Fruit fly (Drosophila melanogaster) whole organism, prepupa: ENCODE measurements around the gene Rel.

Experiments used
- Blimp-1 ChIP-seq: fragments of 200-800 bp; sonication (Bioruptor generic); optimal IDR thresholded peaks from 3 replicates; lab custom pipeline; 2017; ENCODE audit warnings: missing biosample characterization, missing genetic modification characterization, mild to moderate bottlenecking, moderate library complexity, missing genetic modification reagents
- CG11902 ChIP-seq: fragments of 200-800 bp; sonication (Bioruptor generic); optimal IDR thresholded peaks from 3 replicates; lab custom pipeline; 2016; ENCODE audit warnings: missing biosample characterization, missing genetic modification characterization
- CG15336 ChIP-seq: fragments of 200-800 bp; sonication (Bioruptor generic); IDR thresholded peaks from 2 replicates; pipeline ENCODE4 v1.3.6; 2022; ENCODE audit warnings: missing biosample characterization, missing genetic modification characterization
- CG1621 ChIP-seq: fragments of 200-800 bp; sonication (Bioruptor generic); optimal IDR thresholded peaks from 3 replicates; lab custom pipeline; 2018; ENCODE audit warnings: missing biosample characterization, mild to moderate bottlenecking, missing genetic modification characterization
- CG16779 ChIP-seq: fragments of 200-800 bp; sonication (Bioruptor generic); optimal IDR thresholded peaks from 3 replicates; lab custom pipeline; 2017; ENCODE audit warnings: missing biosample characterization, mild to moderate bottlenecking, missing genetic modification characterization
- CG3032 ChIP-seq: fragments of 200-800 bp; optimal IDR thresholded peaks from 2 replicates; lab custom pipeline; 2019; ENCODE audit warnings: missing biosample characterization, mild to moderate bottlenecking, missing genetic modification characterization, moderate library complexity
- CG31627 ChIP-seq: fragments of 200-800 bp; sonication (Bioruptor generic); optimal IDR thresholded peaks from 3 replicates; lab custom pipeline; 2016; ENCODE audit warnings: missing biosample characterization, missing genetic modification characterization
- CG32006 ChIP-seq: fragments of 200-800 bp; sonication (Bioruptor generic); optimal IDR thresholded peaks from 3 replicates; lab custom pipeline; 2017; ENCODE audit warnings: missing biosample characterization, mild to moderate bottlenecking, missing genetic modification characterization
- CG6163 ChIP-seq: fragments of 200-800 bp; sonication (Bioruptor generic); IDR thresholded peaks from 3 replicates; pipeline ENCODE4 v1.3.6; 2022; ENCODE audit warnings: missing biosample characterization, missing genetic modification characterization
- CG6792 ChIP-seq: fragments of 200-800 bp; sonication (Bioruptor generic); optimal IDR thresholded peaks from 3 replicates; lab custom pipeline; 2016; ENCODE audit warnings: missing biosample characterization, missing genetic modification characterization
- CG6854 ChIP-seq: fragments of 200-800 bp; sonication (Bioruptor generic); optimal IDR thresholded peaks from 2 replicates; lab custom pipeline; 2017; ENCODE audit warnings: missing biosample characterization, mild to moderate bottlenecking, missing genetic modification characterization
- CG8119 ChIP-seq: fragments of 200-800 bp; sonication (Bioruptor generic); IDR thresholded peaks from 3 replicates; pipeline ENCODE4 v1.3.6; 2022; ENCODE audit warnings: missing biosample characterization, missing genetic modification characterization
- Eip78C ChIP-seq: fragments of 200-800 bp; sonication (Bioruptor generic); peaks from one replicate; lab custom pipeline; 2016; ENCODE audit warnings: missing biosample characterization, missing genetic modification characterization
- Ets21C ChIP-seq: fragments of 200-800 bp; sonication (Bioruptor generic); optimal IDR thresholded peaks from 3 replicates; lab custom pipeline; 2016; ENCODE audit warnings: missing biosample characterization, missing genetic modification characterization
- Ets96B ChIP-seq: fragments of 200-800 bp; optimal IDR thresholded peaks from 2 replicates; lab custom pipeline; 2019; ENCODE audit warnings: missing biosample characterization, mild to moderate bottlenecking, missing genetic modification characterization, moderate library complexity
- Gug ChIP-seq: fragments of 200-800 bp; sonication (Bioruptor generic); IDR thresholded peaks from 2 replicates; pipeline ENCODE4 v1.3.6; 2022; ENCODE audit warnings: missing biosample characterization, missing genetic modification characterization
- Hr39 ChIP-seq: fragments of 200-800 bp; sonication (Bioruptor generic); optimal IDR thresholded peaks from 2 replicates; lab custom pipeline; 2016; ENCODE audit warnings: missing biosample characterization, missing genetic modification characterization
- Hr4 ChIP-seq: fragments of 200-800 bp; sonication (Bioruptor generic); optimal IDR thresholded peaks from 3 replicates; lab custom pipeline; 2016; ENCODE audit warnings: missing biosample characterization, missing genetic modification characterization
- Lpt ChIP-seq: fragments of 200-800 bp; sonication (Bioruptor generic); optimal IDR thresholded peaks from 3 replicates; lab custom pipeline; 2016; ENCODE audit warnings: missing biosample characterization, missing genetic modification characterization
- OdsH ChIP-seq: fragments of 200-800 bp; sonication (Bioruptor generic); optimal IDR thresholded peaks from 3 replicates; lab custom pipeline; 2016; ENCODE audit warnings: missing biosample characterization, missing genetic modification characterization
- Sox14 ChIP-seq: fragments of 200-800 bp; sonication (Bioruptor generic); optimal IDR thresholded peaks from 3 replicates; lab custom pipeline; 2016; ENCODE audit warnings: missing biosample characterization, missing genetic modification characterization
- Sox15 ChIP-seq: fragments of 200-800 bp; sonication (Bioruptor generic); optimal IDR thresholded peaks from 3 replicates; lab custom pipeline; 2016; ENCODE audit warnings: missing biosample characterization, missing genetic modification characterization
- achi ChIP-seq: fragments of 200-800 bp; sonication (Bioruptor generic); optimal IDR thresholded peaks from 3 replicates; lab custom pipeline; 2016; ENCODE audit warnings: missing biosample characterization, missing genetic modification characterization
- acj6 ChIP-seq: fragments of 200-800 bp; sonication (Bioruptor generic); optimal IDR thresholded peaks from 3 replicates; lab custom pipeline; 2016; ENCODE audit warnings: missing biosample characterization, missing genetic modification characterization
- cyc ChIP-seq: fragments of 200-800 bp; sonication (Bioruptor generic); optimal IDR thresholded peaks from 3 replicates; lab custom pipeline; 2016; ENCODE audit warnings: missing biosample characterization, missing genetic modification characterization
- dac ChIP-seq: fragments of 200-800 bp; sonication (Bioruptor generic); optimal IDR thresholded peaks from 2 replicates; lab custom pipeline; 2017; ENCODE audit warnings: missing biosample characterization, mild to moderate bottlenecking, missing genetic modification characterization
- dsx ChIP-seq: fragments of 200-800 bp; optimal IDR thresholded peaks from 3 replicates; lab custom pipeline; 2019; ENCODE audit warnings: missing biosample characterization, mild to moderate bottlenecking, missing genetic modification characterization, moderate library complexity; ENCODE audit not compliant: poor library complexity, severe bottlenecking
- eg ChIP-seq: fragments of 200-800 bp; sonication (Bioruptor generic); IDR thresholded peaks from 3 replicates; pipeline ENCODE4 v1.3.6; 2022; ENCODE audit warnings: missing biosample characterization, missing genetic modification characterization
- esn ChIP-seq: fragments of 200-800 bp; sonication (Bioruptor generic); optimal IDR thresholded peaks from 2 replicates; lab custom pipeline; 2016; ENCODE audit warnings: missing biosample characterization, mild to moderate bottlenecking, missing genetic modification characterization, moderate library complexity
- fd59A ChIP-seq: fragments of 200-800 bp; sonication (Bioruptor generic); optimal IDR thresholded peaks from 2 replicates; lab custom pipeline; 2017; ENCODE audit warnings: missing biosample characterization, mild to moderate bottlenecking, missing genetic modification characterization, missing genetic modification reagents
- fkh ChIP-seq: fragments of 200-800 bp; sonication (Bioruptor generic); optimal IDR thresholded peaks from 3 replicates; lab custom pipeline; 2017; ENCODE audit warnings: missing biosample characterization, mild to moderate bottlenecking, missing genetic modification characterization, moderate library complexity
- lz ChIP-seq: fragments of 200-800 bp; sonication (Bioruptor generic); optimal IDR thresholded peaks from 3 replicates; lab custom pipeline; 2016; ENCODE audit warnings: missing biosample characterization, missing genetic modification characterization
- net ChIP-seq: fragments of 200-800 bp; sonication (Bioruptor generic); optimal IDR thresholded peaks from 3 replicates; lab custom pipeline; 2016; ENCODE audit warnings: missing biosample characterization, missing genetic modification characterization
- pdm3 ChIP-seq: fragments of 200-800 bp; sonication (Bioruptor generic); optimal IDR thresholded peaks from 3 replicates; lab custom pipeline; 2016; ENCODE audit warnings: missing biosample characterization, missing genetic modification characterization
- spab ChIP-seq: fragments of 200-800 bp; sonication (Bioruptor generic); optimal IDR thresholded peaks from 2 replicates; lab custom pipeline; 2017; ENCODE audit warnings: missing biosample characterization, mild to moderate bottlenecking, missing genetic modification characterization, missing genetic modification reagents
- ss ChIP-seq, 2 experiments: fragments of 200-800 bp; sonication (Bioruptor generic); optimal IDR thresholded peaks; 2 replicates in 1 of 2; 3 replicates in 1 of 2; lab custom pipeline; 2017 to 2018; ENCODE audit warnings: mild to moderate bottlenecking in 2 of 2, missing biosample characterization in 2 of 2, missing genetic modification characterization in 2 of 2, moderate library complexity in 1 of 2
- svp ChIP-seq: fragments of 200-800 bp; sonication (Bioruptor generic); peaks from one replicate; lab custom pipeline; 2016; ENCODE audit warnings: missing biosample characterization, missing genetic modification characterization
- topi ChIP-seq: fragments of 200-800 bp; sonication (Bioruptor generic); optimal IDR thresholded peaks from 3 replicates; lab custom pipeline; 2016; ENCODE audit warnings: missing biosample characterization, missing genetic modification characterization
- vri ChIP-seq: fragments of 200-800 bp; sonication (Bioruptor generic); optimal IDR thresholded peaks from 3 replicates; lab custom pipeline; 2016; ENCODE audit warnings: missing biosample characterization, mild to moderate bottlenecking, missing genetic modification characterization

The Rel gene

DNA sequence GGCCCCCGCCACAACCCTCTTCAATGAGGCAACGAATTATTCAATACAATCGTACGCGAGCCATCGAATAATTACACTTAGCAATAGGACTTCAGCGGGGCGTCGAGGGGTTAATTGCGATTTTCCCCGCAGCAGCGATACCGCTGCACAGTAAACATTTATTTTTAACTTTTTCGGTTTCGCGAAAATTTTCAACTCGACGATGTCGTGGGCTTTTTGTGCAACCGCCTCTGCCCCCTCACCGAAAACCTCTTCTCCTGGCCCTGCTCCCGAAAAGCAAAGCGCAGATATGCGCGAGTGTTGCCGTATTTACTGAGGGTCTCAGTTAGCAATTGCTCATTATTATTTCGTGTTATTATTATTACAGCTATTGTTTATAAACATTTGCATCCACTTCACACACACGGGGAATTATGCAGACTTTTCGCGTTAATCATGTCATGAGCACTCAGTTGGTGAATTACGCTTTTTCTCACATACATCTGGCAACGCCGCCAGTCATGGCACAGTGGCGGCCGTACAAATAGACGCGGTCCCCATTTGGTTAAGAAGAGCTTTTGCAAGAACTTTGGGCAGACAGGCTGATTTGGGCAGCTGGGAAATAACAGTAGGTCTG, 33.9 kb downstream of the Rel start:
- TF ChIP-seq CG8119: no peak; the same call in 2 of the 3 replicates
- peak; percentile 60 for TF ChIP-seq eg (GFP tag; lab: Robert Waterston, UW)
- peak; percentile 54 for TF ChIP-seq Lpt (GFP tag; lab: Kevin White, UChicago)
- TF ChIP-seq net (GFP tag; lab: Kevin White, UChicago): no peak
- TF ChIP-seq fkh: peak; percentile 68
- no peak for TF ChIP-seq fd59A (GFP tag; lab: Kevin White, UChicago)
- TF ChIP-seq Eip78C (GFP tag; lab: Kevin White, UChicago): peak; percentile 80
- no peak for TF ChIP-seq pdm3 (GFP tag; lab: Kevin White, UChicago)
- TF ChIP-seq CG3032: peak; percentile 54
- TF ChIP-seq spab: no peak
- no peak for TF ChIP-seq OdsH (GFP tag; lab: Kevin White, UChicago)
- peak; percentile 15 for TF ChIP-seq Ets96B (tag; lab: Kevin White, UChicago)
- TF ChIP-seq CG1621 (tag; lab: Kevin White, UChicago): peak; percentile 22
- TF ChIP-seq svp (GFP tag; lab: Kevin White, UChicago): peak; percentile 28
- peak; percentile 75 for TF ChIP-seq CG31627 (GFP tag; lab: Kevin White, UChicago)
- peak; percentile 34 for TF ChIP-seq CG11902 (GFP tag; lab: Kevin White, UChicago)
- no peak for TF ChIP-seq CG32006 (GFP tag; lab: Kevin White, UChicago)
- TF ChIP-seq achi: no peak
- peak; percentile 32 for TF ChIP-seq dsx
- TF ChIP-seq CG6163: peak; percentile 48; the same call in 2 of the 3 replicates
- peak; percentile 64 for TF ChIP-seq acj6
- peak; percentile 68 for TF ChIP-seq lz (GFP tag; lab: Kevin White, UChicago)
- TF ChIP-seq Sox14 (GFP tag; lab: Kevin White, UChicago): peak; percentile 65
- TF ChIP-seq CG16779 (tag; lab: Kevin White, UChicago): no peak
- peak; percentile 74 for TF ChIP-seq esn (GFP tag; lab: Kevin White, UChicago)
- TF ChIP-seq topi (GFP tag; lab: Kevin White, UChicago): peak; percentile 57
- TF ChIP-seq dac (GFP tag; lab: Kevin White, UChicago): peak; percentile 37
- TF ChIP-seq vri (GFP tag; lab: Kevin White, UChicago): peak; percentile 99
- peak; percentile 47 for TF ChIP-seq CG6792
- peak; percentile 21 for TF ChIP-seq Sox15 (GFP tag; lab: Kevin White, UChicago)
- TF ChIP-seq Ets21C (GFP tag; lab: Kevin White, UChicago): no peak
- TF ChIP-seq cyc (GFP tag; lab: Kevin White, UChicago): peak; percentile 55
- peak in 1 of 2 experiments; percentile 59 for TF ChIP-seq ss (GFP tag; optimal IDR thresholded peaks at IDR 0.05; lab: Kevin White, UChicago)
- no peak for TF ChIP-seq Hr39 (GFP tag; lab: Kevin White, UChicago)
- 0 out of 2 replicates have a peak, but pooled peaks have one; percentile 16 for TF ChIP-seq Gug (GFP tag; lab: Robert Waterston, UW)

DNA sequence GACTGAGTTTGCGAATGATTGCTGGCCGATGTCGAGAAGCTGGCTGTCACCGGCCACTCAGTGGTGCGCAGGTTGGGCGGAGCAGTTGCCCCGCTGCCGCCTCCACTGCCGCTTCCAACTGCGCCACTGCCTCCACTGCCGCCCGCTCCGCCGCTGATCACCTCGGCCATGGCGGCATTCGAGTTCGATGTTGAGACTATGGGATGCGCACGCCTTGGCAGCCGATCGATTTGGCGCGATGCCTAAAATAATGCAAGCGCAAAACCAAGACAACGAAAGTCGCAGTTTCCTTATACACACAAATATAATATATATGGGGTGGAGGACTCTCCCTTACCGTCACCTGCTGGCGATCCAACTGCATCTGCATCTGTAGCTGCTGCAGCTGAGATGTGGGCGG, 36.1 kb downstream of the Rel start:
- no peak for TF ChIP-seq Hr4 (GFP tag; lab: Kevin White, UChicago)
- TF ChIP-seq svp (GFP tag; lab: Kevin White, UChicago): no peak
- no peak for TF ChIP-seq CG15336
- TF ChIP-seq Ets96B (tag; lab: Kevin White, UChicago): no peak
- no peak for TF ChIP-seq pdm3 (GFP tag; lab: Kevin White, UChicago)
- TF ChIP-seq CG11902 (GFP tag; lab: Kevin White, UChicago): no peak
- TF ChIP-seq CG6163: no peak
- TF ChIP-seq Ets21C (GFP tag; lab: Kevin White, UChicago): no peak
- no peak for TF ChIP-seq CG6854 (GFP tag; lab: Kevin White, UChicago)
- no peak for TF ChIP-seq spab
- TF ChIP-seq Blimp-1 (GFP tag; lab: Kevin White, UChicago): no peak
- TF ChIP-seq lz (GFP tag; lab: Kevin White, UChicago): no peak
